Worm (Caenorhabditis elegans): ENCODE data around the gene K11H12.8.

DNA sequence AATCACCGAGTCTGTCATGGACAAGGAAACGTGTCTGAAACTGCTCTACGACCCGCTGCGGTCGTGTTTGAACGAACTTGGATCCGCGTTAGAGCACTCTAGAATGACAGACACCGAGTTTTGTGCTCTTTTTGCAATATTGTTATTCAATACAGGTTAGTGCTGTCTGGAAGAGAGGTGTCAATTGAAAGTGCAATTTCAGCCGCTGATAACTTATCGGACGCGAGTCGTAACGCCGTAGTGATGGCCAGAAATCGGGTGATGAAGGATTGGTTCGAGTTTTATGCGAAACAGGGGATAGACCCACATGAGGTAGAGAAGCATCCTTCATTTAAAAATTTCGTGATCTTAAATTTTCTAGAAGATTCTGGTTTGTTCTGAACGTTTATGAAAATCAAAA, 23.3 kb upstream of the K11H12.8 start:
- TF ChIP-seq B0310.2 (tag; optimal IDR thresholded peaks at IDR 0.05) (no peak), ceh-36 (tag; optimal IDR thresholded peaks at IDR 0.05) (no peak)
